Fruit fly (Drosophila melanogaster): ENCODE measurements around the gene CG7251.

Gene CG7251

DNA sequence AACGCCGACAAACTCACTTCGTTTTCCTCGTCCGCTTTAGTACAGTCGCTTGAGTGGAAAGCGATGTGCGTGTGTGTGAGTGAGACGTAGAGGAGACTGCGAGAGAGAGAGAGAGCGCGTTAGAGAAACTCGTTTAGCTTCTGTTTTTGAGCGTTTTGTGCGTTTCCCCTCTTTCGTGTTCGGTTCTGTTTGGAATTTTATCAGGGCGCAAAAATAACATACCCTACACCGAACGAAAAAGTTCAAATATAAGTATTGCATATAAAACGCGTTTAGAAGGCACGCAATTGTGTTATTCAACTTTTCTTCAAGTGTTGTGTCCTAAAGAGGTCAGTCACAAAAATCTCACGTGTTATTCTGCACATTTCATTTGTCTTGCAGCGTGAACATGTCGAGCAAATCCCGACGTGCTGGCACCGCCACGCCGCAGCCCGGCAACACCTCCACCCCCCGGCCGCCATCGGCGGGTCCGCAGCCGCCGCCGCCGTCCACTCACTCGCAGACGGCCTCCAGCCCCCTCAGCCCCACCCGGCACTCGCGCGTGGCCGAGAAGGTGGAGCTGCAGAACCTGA lies 45.2 kb downstream of the CG7251 start (continued):
- TF ChIP-seq ase (GFP tag; IDR thresholded peaks at IDR 0.05), result peak; percentile 42; the same call in 1 of the 3 replicates
- peak; percentile 47 for TF ChIP-seq ATbp (GFP tag; optimal IDR thresholded peaks at IDR 0.05)
- peak; percentile 36 for TF ChIP-seq CrebB (tag; optimal IDR thresholded peaks at IDR 0.05)
- peak; percentile 58; the same call in 1 of the 2 replicates for TF ChIP-seq CG32767 (GFP tag; IDR thresholded peaks at IDR 0.05)
- TF ChIP-seq tup (GFP tag; optimal IDR thresholded peaks at IDR 0.05), result no peak
- peak; percentile 5 for TF ChIP-seq B-H2 (GFP tag; optimal IDR thresholded peaks at IDR 0.05)
- peak; percentile 36; the same call in 1 of the 3 replicates for TF ChIP-seq gce (GFP tag; IDR thresholded peaks at IDR 0.05)
- TF ChIP-seq CG9797 (GFP tag; optimal IDR thresholded peaks at IDR 0.05), result no peak
- peak; percentile 71; the same call in 2 of the 3 replicates for TF ChIP-seq dysf (GFP tag; IDR thresholded peaks at IDR 0.05)
- peak; percentile 53 for TF ChIP-seq CG9727 (GFP tag; optimal IDR thresholded peaks at IDR 0.05)
- TF ChIP-seq Dbx (GFP tag; IDR thresholded peaks at IDR 0.05), result no peak
- 0 out of 3 replicates have a peak, but pooled peaks have one; percentile 50 for TF ChIP-seq CG6175 (GFP tag; IDR thresholded peaks at IDR 0.05)
- peak; percentile 50 for TF ChIP-seq Hr3 (GFP tag; optimal IDR thresholded peaks at IDR 0.05)
- TF ChIP-seq CG14441 (GFP tag; IDR thresholded peaks at IDR 0.05), result peak; percentile 65
- TF ChIP-seq CG9817 (tag; optimal IDR thresholded peaks at IDR 0.05), result peak; percentile 27
- no peak for TF ChIP-seq Myb (GFP tag; optimal IDR thresholded peaks at IDR 0.05)
- no peak; the same call in 1 of the 2 replicates for TF ChIP-seq rib (GFP tag; IDR thresholded peaks at IDR 0.05)

DNA sequence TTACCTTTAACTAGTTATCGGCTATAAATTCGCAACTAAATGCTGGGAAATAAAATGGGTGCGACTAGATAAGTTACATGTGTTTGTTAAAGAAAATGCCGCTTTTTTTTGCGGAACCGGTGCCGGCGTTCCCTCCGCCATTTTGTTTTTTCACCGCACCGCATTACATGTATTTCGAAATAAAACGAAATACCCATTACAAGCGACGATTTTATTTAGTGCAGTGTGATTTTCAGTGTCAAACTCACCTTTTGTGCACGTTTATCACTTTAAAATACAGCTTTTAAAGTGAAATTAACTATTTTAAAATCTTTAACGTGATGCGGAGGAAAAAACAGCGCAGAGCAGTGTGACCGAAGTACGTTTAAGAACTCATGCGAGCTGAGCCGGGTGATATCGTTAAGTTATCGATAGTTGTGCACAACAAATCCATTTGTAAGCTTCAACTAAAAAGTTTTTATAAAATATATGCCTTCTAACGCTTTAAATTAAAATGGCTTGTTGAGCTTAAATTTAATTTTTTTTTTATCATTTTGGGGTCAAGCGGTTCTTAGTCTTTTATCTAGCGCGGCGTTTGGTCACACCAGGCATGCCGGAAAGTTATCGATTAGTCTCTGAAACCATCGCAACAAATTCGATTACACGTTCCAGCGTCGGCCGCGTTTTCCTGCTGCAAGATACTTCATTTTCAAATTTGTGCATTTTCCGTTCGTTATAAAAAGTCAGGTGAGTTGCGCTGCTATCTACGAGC lies 46.1 kb downstream of the CG7251 start, which contains the start of the genes Hel25E and Lam:
Hel25E (minus strand) TSS at position 380 of the 751 bp plus-strand sequence.
Lam (plus strand) TSS at position 546 of the 751 bp plus-strand sequence.
- TF ChIP-seq dysf (GFP tag; IDR thresholded peaks at IDR 0.05) (no peak), CG17186 (GFP tag; optimal IDR thresholded peaks at IDR 0.05) (peak; percentile 79), unc-4 (GFP tag; IDR thresholded peaks at IDR 0.05; ENCODE audit: partially characterized antibody) (peak; percentile 93), abd-A (tag; optimal IDR thresholded peaks at IDR 0.05) (no peak), Hr3 (GFP tag; optimal IDR thresholded peaks at IDR 0.05) (peak; percentile 91), CG2116 (GFP tag; optimal IDR thresholded peaks at IDR 0.05) (peak; percentile 89), stwl (tag; optimal IDR thresholded peaks at IDR 0.05) (peak; percentile 71), al (GFP tag; IDR thresholded peaks at IDR 0.05) (no peak), CG14710 (tag; optimal IDR thresholded peaks at IDR 0.05) (peak; percentile 79), CG4854 (GFP tag; optimal IDR thresholded peaks at IDR 0.05) (no peak), CG15073 (GFP tag; optimal IDR thresholded peaks at IDR 0.05) (no peak), Hr51 (GFP tag; optimal IDR thresholded peaks at IDR 0.05) (no peak), mld (GFP tag; IDR thresholded peaks at IDR 0.05; ENCODE audit: partially characterized antibody) (peak; percentile 59; the same call in 1 of the 3 replicates), Opbp (GFP tag; IDR thresholded peaks at IDR 0.05; ENCODE audit: partially characterized antibody) (peak; percentile 76), CG4617 (GFP tag; optimal IDR thresholded peaks at IDR 0.05; ENCODE audit: borderline replicate concordance) (peak; percentile 19), trh (GFP tag; optimal IDR thresholded peaks at IDR 0.05) (no peak), ERR (GFP tag; optimal IDR thresholded peaks at IDR 0.05) (no peak), CG7357 (GFP tag; IDR thresholded peaks at IDR 0.05) (no peak), Hmx (GFP tag; optimal IDR thresholded peaks at IDR 0.05) (no peak), MESR4 (GFP tag; optimal IDR thresholded peaks at IDR 0.05) (peak; percentile 38), CG9215 (GFP tag; IDR thresholded peaks at IDR 0.05) (no peak), Sry-β (GFP tag; optimal IDR thresholded peaks at IDR 0.05) (no peak), trem (tag; optimal IDR thresholded peaks at IDR 0.05) (peak; percentile 81), zen (tag; optimal IDR thresholded peaks at IDR 0.05) (no peak), lola (GFP tag; optimal IDR thresholded peaks at IDR 0.05) (peak in 1 of 3 experiments; percentile 24), rib (GFP tag; IDR thresholded peaks at IDR 0.05) (no peak), Nf-YB (GFP tag; optimal IDR thresholded peaks at IDR 0.05) (no peak), Doc3 (GFP tag; IDR thresholded peaks at IDR 0.05; ENCODE audit: partially characterized antibody) (peak; percentile 87), CG1647 (GFP tag; optimal IDR thresholded peaks at IDR 0.05) (no peak), Chrac-16 (GFP tag; optimal IDR thresholded peaks at IDR 0.05) (no peak), grau (tag; optimal IDR thresholded peaks at IDR 0.05) (no peak), CG4424 (GFP tag; optimal IDR thresholded peaks at IDR 0.05) (no peak)
